Fruit fly (Drosophila melanogaster) whole organism, prepupa: ENCODE results near the gene Pdp1.
A peak's percentile ranks its signal among the peaks of the same experiment; 100 is the strongest.

Source experiments
- Blimp-1 ChIP-seq: fragments of 200-800 bp; sonication (Bioruptor generic); optimal IDR thresholded peaks from 3 replicates; lab custom pipeline; 2017; ENCODE audit warnings: missing biosample characterization, missing genetic modification characterization, mild to moderate bottlenecking, moderate library complexity, missing genetic modification reagents
- CG10631 ChIP-seq: fragments of 200-800 bp; sonication (Bioruptor generic); optimal IDR thresholded peaks from 2 replicates; lab custom pipeline; 2016; ENCODE audit warnings: missing biosample characterization, missing genetic modification characterization
- CG10669 ChIP-seq: fragments of 200-800 bp; sonication (Bioruptor generic); optimal IDR thresholded peaks from 3 replicates; lab custom pipeline; 2018; ENCODE audit warnings: missing biosample characterization, mild to moderate bottlenecking, missing genetic modification characterization, moderate library complexity
- CG11294 ChIP-seq: fragments of 200-800 bp; sonication (Bioruptor generic); IDR thresholded peaks from 2 replicates; pipeline ENCODE4 v1.3.6; 2022; ENCODE audit warnings: missing biosample characterization, missing genetic modification characterization
- CG11762 ChIP-seq: fragments of 200-800 bp; sonication (Bioruptor generic); optimal IDR thresholded peaks from 3 replicates; lab custom pipeline; 2016; ENCODE audit warnings: missing biosample characterization, missing genetic modification characterization; ENCODE audit not compliant: insufficient read depth
- CG15336 ChIP-seq: fragments of 200-800 bp; sonication (Bioruptor generic); IDR thresholded peaks from 2 replicates; pipeline ENCODE4 v1.3.6; 2022; ENCODE audit warnings: missing biosample characterization, missing genetic modification characterization
- CG1621 ChIP-seq: fragments of 200-800 bp; sonication (Bioruptor generic); optimal IDR thresholded peaks from 3 replicates; lab custom pipeline; 2018; ENCODE audit warnings: missing biosample characterization, mild to moderate bottlenecking, missing genetic modification characterization
- CG31627 ChIP-seq: fragments of 200-800 bp; sonication (Bioruptor generic); optimal IDR thresholded peaks from 3 replicates; lab custom pipeline; 2016; ENCODE audit warnings: missing biosample characterization, missing genetic modification characterization
- CG32006 ChIP-seq: fragments of 200-800 bp; sonication (Bioruptor generic); optimal IDR thresholded peaks from 3 replicates; lab custom pipeline; 2017; ENCODE audit warnings: missing biosample characterization, mild to moderate bottlenecking, missing genetic modification characterization
- CG34406 ChIP-seq: fragments of 200-800 bp; sonication (Bioruptor generic); optimal IDR thresholded peaks from 3 replicates; lab custom pipeline; 2016; ENCODE audit warnings: missing biosample characterization, missing genetic modification characterization
- CG3919 ChIP-seq: fragments of 200-800 bp; sonication (Bioruptor generic); optimal IDR thresholded peaks from 3 replicates; lab custom pipeline; 2016; ENCODE audit warnings: missing biosample characterization, missing genetic modification characterization
- CG4318 ChIP-seq: fragments of 200-800 bp; sonication (Bioruptor generic); optimal IDR thresholded peaks from 3 replicates; lab custom pipeline; 2017; ENCODE audit warnings: missing biosample characterization, mild to moderate bottlenecking, missing genetic modification characterization
- CG6276 ChIP-seq: fragments of 200-800 bp; sonication (Bioruptor generic); optimal IDR thresholded peaks from 2 replicates; lab custom pipeline; 2017; ENCODE audit warnings: missing biosample characterization, mild to moderate bottlenecking, missing genetic modification characterization
- CG6792 ChIP-seq: fragments of 200-800 bp; sonication (Bioruptor generic); optimal IDR thresholded peaks from 3 replicates; lab custom pipeline; 2016; ENCODE audit warnings: missing biosample characterization, missing genetic modification characterization
- CG6854 ChIP-seq: fragments of 200-800 bp; sonication (Bioruptor generic); optimal IDR thresholded peaks from 2 replicates; lab custom pipeline; 2017; ENCODE audit warnings: missing biosample characterization, mild to moderate bottlenecking, missing genetic modification characterization
- CG7368 ChIP-seq: fragments of 200-800 bp; sonication (Bioruptor generic); optimal IDR thresholded peaks from 3 replicates; lab custom pipeline; 2016; ENCODE audit warnings: missing biosample characterization, missing genetic modification characterization
- CG8119 ChIP-seq: fragments of 200-800 bp; sonication (Bioruptor generic); IDR thresholded peaks from 3 replicates; pipeline ENCODE4 v1.3.6; 2022; ENCODE audit warnings: missing biosample characterization, missing genetic modification characterization
- CG8319 ChIP-seq: fragments of 200-800 bp; sonication (Bioruptor generic); optimal IDR thresholded peaks from 3 replicates; lab custom pipeline; 2016; ENCODE audit warnings: missing biosample characterization, missing genetic modification characterization
- CG9139 ChIP-seq: fragments of 200-800 bp; sonication (Bioruptor generic); optimal IDR thresholded peaks from 3 replicates; lab custom pipeline; 2017; ENCODE audit warnings: missing biosample characterization, mild to moderate bottlenecking, missing genetic modification characterization
- Eip75B ChIP-seq: fragments of 200-800 bp; sonication (Bioruptor generic); optimal IDR thresholded peaks from 3 replicates; lab custom pipeline; 2016; ENCODE audit warnings: missing biosample characterization, missing genetic modification characterization
- Eip78C ChIP-seq: fragments of 200-800 bp; sonication (Bioruptor generic); peaks from one replicate; lab custom pipeline; 2016; ENCODE audit warnings: missing biosample characterization, missing genetic modification characterization
- Eip93F ChIP-seq: fragments of 200-800 bp; sonication (Bioruptor generic); optimal IDR thresholded peaks from 2 replicates; lab custom pipeline; 2016; ENCODE audit warnings: missing biosample characterization, mild to moderate bottlenecking, missing genetic modification characterization
- Ets21C ChIP-seq: fragments of 200-800 bp; sonication (Bioruptor generic); optimal IDR thresholded peaks from 3 replicates; lab custom pipeline; 2016; ENCODE audit warnings: missing biosample characterization, missing genetic modification characterization
- Hr39 ChIP-seq: fragments of 200-800 bp; sonication (Bioruptor generic); optimal IDR thresholded peaks from 2 replicates; lab custom pipeline; 2016; ENCODE audit warnings: missing biosample characterization, missing genetic modification characterization
- Hr4 ChIP-seq: fragments of 200-800 bp; sonication (Bioruptor generic); optimal IDR thresholded peaks from 3 replicates; lab custom pipeline; 2016; ENCODE audit warnings: missing biosample characterization, missing genetic modification characterization
- Met ChIP-seq: fragments of 200-800 bp; sonication (Bioruptor generic); optimal IDR thresholded peaks from 3 replicates; lab custom pipeline; 2016; ENCODE audit warnings: missing biosample characterization, missing genetic modification characterization
- Smox ChIP-seq: fragments of 200-800 bp; sonication (Bioruptor generic); optimal IDR thresholded peaks from 3 replicates; lab custom pipeline; 2016; ENCODE audit warnings: missing biosample characterization, missing genetic modification characterization
- Sox102F ChIP-seq: fragments of 200-800 bp; sonication (Bioruptor generic); optimal IDR thresholded peaks from 2 replicates; lab custom pipeline; 2016; ENCODE audit warnings: missing biosample characterization, mild to moderate bottlenecking, missing genetic modification characterization
- Sox14 ChIP-seq: fragments of 200-800 bp; sonication (Bioruptor generic); optimal IDR thresholded peaks from 3 replicates; lab custom pipeline; 2016; ENCODE audit warnings: missing biosample characterization, missing genetic modification characterization
- achi ChIP-seq: fragments of 200-800 bp; sonication (Bioruptor generic); optimal IDR thresholded peaks from 3 replicates; lab custom pipeline; 2016; ENCODE audit warnings: missing biosample characterization, missing genetic modification characterization
- dac ChIP-seq: fragments of 200-800 bp; sonication (Bioruptor generic); optimal IDR thresholded peaks from 2 replicates; lab custom pipeline; 2017; ENCODE audit warnings: missing biosample characterization, mild to moderate bottlenecking, missing genetic modification characterization
- dsx ChIP-seq: fragments of 200-800 bp; optimal IDR thresholded peaks from 3 replicates; lab custom pipeline; 2019; ENCODE audit warnings: missing biosample characterization, mild to moderate bottlenecking, missing genetic modification characterization, moderate library complexity; ENCODE audit not compliant: poor library complexity, severe bottlenecking
- eg ChIP-seq: fragments of 200-800 bp; sonication (Bioruptor generic); IDR thresholded peaks from 3 replicates; pipeline ENCODE4 v1.3.6; 2022; ENCODE audit warnings: missing biosample characterization, missing genetic modification characterization
- esn ChIP-seq: fragments of 200-800 bp; sonication (Bioruptor generic); optimal IDR thresholded peaks from 2 replicates; lab custom pipeline; 2016; ENCODE audit warnings: missing biosample characterization, mild to moderate bottlenecking, missing genetic modification characterization, moderate library complexity
- fd59A ChIP-seq: fragments of 200-800 bp; sonication (Bioruptor generic); optimal IDR thresholded peaks from 2 replicates; lab custom pipeline; 2017; ENCODE audit warnings: missing biosample characterization, mild to moderate bottlenecking, missing genetic modification characterization, missing genetic modification reagents
- fkh ChIP-seq: fragments of 200-800 bp; sonication (Bioruptor generic); optimal IDR thresholded peaks from 3 replicates; lab custom pipeline; 2017; ENCODE audit warnings: missing biosample characterization, mild to moderate bottlenecking, missing genetic modification characterization, moderate library complexity
- lz ChIP-seq: fragments of 200-800 bp; sonication (Bioruptor generic); optimal IDR thresholded peaks from 3 replicates; lab custom pipeline; 2016; ENCODE audit warnings: missing biosample characterization, missing genetic modification characterization
- net ChIP-seq: fragments of 200-800 bp; sonication (Bioruptor generic); optimal IDR thresholded peaks from 3 replicates; lab custom pipeline; 2016; ENCODE audit warnings: missing biosample characterization, missing genetic modification characterization
- pdm3 ChIP-seq: fragments of 200-800 bp; sonication (Bioruptor generic); optimal IDR thresholded peaks from 3 replicates; lab custom pipeline; 2016; ENCODE audit warnings: missing biosample characterization, missing genetic modification characterization
- ss ChIP-seq, 2 experiments: fragments of 200-800 bp; sonication (Bioruptor generic); optimal IDR thresholded peaks; 2 replicates in 1 of 2; 3 replicates in 1 of 2; lab custom pipeline; 2017 to 2018; ENCODE audit warnings: mild to moderate bottlenecking in 2 of 2, missing biosample characterization in 2 of 2, missing genetic modification characterization in 2 of 2, moderate library complexity in 1 of 2
- vri ChIP-seq: fragments of 200-800 bp; sonication (Bioruptor generic); optimal IDR thresholded peaks from 3 replicates; lab custom pipeline; 2016; ENCODE audit warnings: missing biosample characterization, mild to moderate bottlenecking, missing genetic modification characterization

Gene Pdp1

DNA sequence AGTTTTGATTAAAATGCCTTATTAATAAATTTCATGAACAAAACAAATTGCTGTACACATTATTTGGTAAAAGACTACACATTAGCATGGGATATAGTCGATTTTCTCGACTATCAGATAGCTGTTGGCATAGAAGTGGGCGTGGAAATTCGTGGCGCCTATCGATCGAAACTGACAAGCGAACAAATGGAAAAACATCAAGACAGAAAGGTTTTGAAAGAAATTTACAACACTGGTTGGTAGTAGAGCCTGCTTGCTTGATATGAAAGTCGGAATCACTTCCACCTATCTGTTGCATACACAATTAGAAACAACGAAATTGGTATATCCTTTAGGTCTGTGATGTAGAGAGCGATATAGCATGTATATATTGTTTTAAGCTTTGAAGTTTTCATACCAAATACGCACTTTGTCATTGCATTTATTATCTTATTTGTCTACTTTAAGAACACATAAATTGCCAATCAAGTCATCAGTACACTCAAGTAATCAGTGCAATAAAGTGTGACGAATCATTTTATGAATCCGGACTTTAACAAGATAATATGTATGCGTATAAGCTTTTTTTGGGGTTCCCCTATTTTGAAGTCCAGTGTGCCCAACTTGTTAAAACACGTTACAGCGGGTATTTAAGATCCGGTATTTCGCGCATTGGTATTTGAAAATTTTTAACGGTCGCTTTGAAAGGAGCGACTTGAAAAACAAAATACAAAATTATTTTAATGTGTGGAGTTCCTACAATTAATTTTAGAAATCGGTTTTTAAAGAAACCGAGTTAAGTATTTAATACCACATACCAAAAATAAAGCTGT lies 48.8 kb upstream of the Pdp1 start:
- TF ChIP-seq CG9139 (GFP tag; lab: Kevin White, UChicago) = no peak
- TF ChIP-seq lz = no peak
- no peak for TF ChIP-seq Eip93F (GFP tag; lab: Kevin White, UChicago)
- TF ChIP-seq Eip75B (GFP tag; lab: Kevin White, UChicago) = no peak
- TF ChIP-seq CG10669 (GFP tag; lab: Kevin White, UChicago) = no peak
- TF ChIP-seq Smox (GFP tag; lab: Kevin White, UChicago) = no peak
- no peak for TF ChIP-seq Hr39 (GFP tag; lab: Kevin White, UChicago)
- no peak for TF ChIP-seq CG11294 (GFP tag; lab: Robert Waterston, UW)
- no peak for TF ChIP-seq CG4318 (GFP tag; lab: Kevin White, UChicago)
- TF ChIP-seq fkh (GFP tag; lab: Kevin White, UChicago) = no peak
- TF ChIP-seq dsx = no peak
- no peak for TF ChIP-seq Sox102F (GFP tag; lab: Kevin White, UChicago)
- TF ChIP-seq ss (GFP tag; optimal IDR thresholded peaks at IDR 0.05; lab: Kevin White, UChicago) = no peak
- TF ChIP-seq CG15336 = no peak
- no peak for TF ChIP-seq CG31627
- TF ChIP-seq esn = no peak
- TF ChIP-seq net (GFP tag; lab: Kevin White, UChicago) = no peak
- TF ChIP-seq, all 60 proteins: peak for 0

- TF ChIP-seq Eip78C (GFP tag; lab: Kevin White, UChicago) (peak; percentile 68), CG6854 (GFP tag; lab: Kevin White, UChicago) (no peak)
Observed at dm6 chr3L:7914969-7915596, 47.9 kb upstream of the Pdp1 start, which contains the start of gene Tmem43. TSS of gene Tmem43 (minus strand) at chr3L:7915120.

DNA sequence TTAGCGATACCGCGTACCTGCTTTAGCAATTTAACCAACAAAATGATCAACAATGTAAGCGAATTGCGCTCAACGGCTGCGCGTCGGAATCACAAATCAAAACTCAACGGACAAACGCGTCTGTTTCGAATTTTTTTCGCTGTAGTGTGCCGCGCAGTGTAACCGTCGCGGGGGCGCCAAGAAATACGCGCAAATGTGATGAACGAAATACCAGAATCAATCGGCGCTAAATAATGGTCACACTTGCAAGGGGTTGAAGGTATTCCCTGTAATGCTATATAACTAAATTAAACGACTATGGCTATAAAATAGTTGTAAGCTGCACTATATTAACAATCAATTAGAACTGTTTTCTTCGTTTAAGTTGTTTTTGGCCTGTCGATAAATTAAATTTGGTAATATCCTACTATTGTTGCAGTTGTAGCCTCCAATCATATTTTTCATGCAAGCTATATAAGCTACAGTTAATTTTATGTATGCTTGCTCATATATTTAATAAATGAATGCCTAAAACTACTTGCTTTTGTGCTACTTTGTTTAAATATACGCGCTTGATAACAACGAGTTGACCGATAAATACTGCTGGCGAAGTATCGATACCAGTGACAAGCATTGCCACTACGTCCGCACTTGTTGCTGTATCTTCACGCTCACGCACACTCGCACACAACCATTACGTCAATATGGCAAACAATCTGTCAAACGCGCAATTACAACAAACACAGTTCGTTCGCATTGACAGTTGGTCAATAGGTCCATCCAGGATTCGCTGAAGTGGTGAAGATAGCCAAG lies 44.8 kb upstream of the Pdp1 start, which contains the start of the genes pbl and CG8281:
TSS of gene pbl (minus strand) at position 190 of the 792 bp plus-strand sequence.
TSS of gene CG8281 (plus strand) at position 699 of the 792 bp plus-strand sequence.
- TF ChIP-seq Sox102F (GFP tag; lab: Kevin White, UChicago) (no peak), Eip93F (GFP tag; lab: Kevin White, UChicago) (no peak), achi (peak; percentile 67), Ets21C (GFP tag; lab: Kevin White, UChicago) (peak; percentile 18), CG31627 (peak; percentile 36), eg (peak; percentile 69; the same call in 2 of the 3 replicates), CG9139 (GFP tag; lab: Kevin White, UChicago) (peak; percentile 22), fd59A (GFP tag; lab: Kevin White, UChicago) (peak; percentile 2), CG34406 (GFP tag; lab: Kevin White, UChicago) (peak; percentile 30), CG11294 (GFP tag; lab: Robert Waterston, UW) (0 out of 2 replicates have a peak, but pooled peaks have one; percentile 19), Met (GFP tag; lab: Kevin White, UChicago) (peak; percentile 32), CG11762 (GFP tag; lab: Kevin White, UChicago) (no peak), CG4318 (GFP tag; lab: Kevin White, UChicago) (no peak), vri (peak; percentile 29), CG32006 (GFP tag; lab: Kevin White, UChicago) (peak; percentile 46), CG8119 (GFP tag; lab: Robert Waterston, UW) (peak; percentile 66), CG1621 (no peak), dac (GFP tag; lab: Kevin White, UChicago) (no peak), CG10669 (GFP tag; lab: Kevin White, UChicago) (no peak), esn (no peak), CG3919 (GFP tag; lab: Kevin White, UChicago) (peak; percentile 30), CG8319 (GFP tag; lab: Kevin White, UChicago) (no peak), CG6276 (GFP tag; lab: Kevin White, UChicago) (no peak), Eip78C (GFP tag; lab: Kevin White, UChicago) (peak; percentile 76), Hr4 (GFP tag; lab: Kevin White, UChicago) (peak; percentile 60), CG6792 (GFP tag; lab: Kevin White, UChicago) (peak; percentile 8), Sox14 (GFP tag; lab: Kevin White, UChicago) (peak; percentile 38), CG6854 (GFP tag; lab: Kevin White, UChicago) (no peak), pdm3 (peak; percentile 41), Blimp-1 (no peak), Smox (GFP tag; lab: Kevin White, UChicago) (peak; percentile 38), CG10631 (GFP tag; lab: Kevin White, UChicago) (no peak), CG7368 (no peak), ss (GFP tag; optimal IDR thresholded peaks at IDR 0.05; lab: Kevin White, UChicago) (no peak)
